Worm (Caenorhabditis elegans) whole organism, L2 larva: ENCODE measurements around the gene F53F1.6.

Experiments used
- C34F6.9 ChIP-seq: fragments of 150-350 bp; optimal IDR thresholded peaks from 2 replicates; lab custom pipeline; 2014; ENCODE audit warnings: missing biosample characterization, missing genetic modification characterization
- F13H6.1 ChIP-seq: sonication (generic microtip); optimal IDR thresholded peaks from 2 replicates; lab custom pipeline; 2016; ENCODE audit warnings: missing genetic modification characterization, missing compliant biosample characterization
- R02D3.7 ChIP-seq: fragments of 150-350 bp; optimal IDR thresholded peaks from 2 replicates; lab custom pipeline; 2014; ENCODE audit warnings: missing biosample characterization, missing genetic modification characterization
- Y55F3AM.14 ChIP-seq: fragments of 200-800 bp; sonication (Bioruptor generic); optimal IDR thresholded peaks from 2 replicates; lab custom pipeline; 2018; ENCODE audit warnings: mild to moderate bottlenecking, missing genetic modification characterization, missing compliant biosample characterization
- ZK546.5 ChIP-seq: sonication (generic microtip); optimal IDR thresholded peaks from 2 replicates; lab custom pipeline; 2017; ENCODE audit warnings: missing biosample characterization, missing genetic modification characterization
- alr-1 ChIP-seq: fragments of 150-350 bp; optimal IDR thresholded peaks from 2 replicates; lab custom pipeline; 2014; ENCODE audit warnings: missing biosample characterization, missing genetic modification characterization
- aly-2 ChIP-seq: fragments of 150-350 bp; optimal IDR thresholded peaks from 2 replicates; lab custom pipeline; 2014; ENCODE audit warnings: missing biosample characterization, missing genetic modification characterization
- ama-1 ChIP-seq: fragments of 150-350 bp; optimal IDR thresholded peaks from 2 replicates; lab custom pipeline; 2018; ENCODE audit warnings: inconsistent platforms
- blmp-1 ChIP-seq: sonication (generic microtip); optimal IDR thresholded peaks from 2 replicates; lab custom pipeline; 2017; ENCODE audit warnings: missing genetic modification characterization, mild to moderate bottlenecking, missing compliant biosample characterization, antibody characterized with exemption, moderate library complexity; ENCODE audit not compliant: insufficient read depth
- ceh-16 ChIP-seq: fragments of 150-350 bp; optimal IDR thresholded peaks from 2 replicates; lab custom pipeline; 2014; ENCODE audit warnings: missing biosample characterization, missing genetic modification characterization
- ceh-82 ChIP-seq: fragments of 150-350 bp; optimal IDR thresholded peaks from 2 replicates; lab custom pipeline; 2014; ENCODE audit warnings: missing biosample characterization, missing genetic modification characterization
- crh-2 ChIP-seq: sonication (generic microtip); optimal IDR thresholded peaks from 2 replicates; lab custom pipeline; 2017; ENCODE audit warnings: missing biosample characterization, missing genetic modification characterization
- dmd-4 ChIP-seq: sonication (generic microtip); optimal IDR thresholded peaks from 2 replicates; lab custom pipeline; 2017; ENCODE audit warnings: missing biosample characterization, missing genetic modification characterization
- egl-27 ChIP-seq: sonication (generic microtip); optimal IDR thresholded peaks from 3 replicates; lab custom pipeline; 2017; ENCODE audit warnings: missing biosample characterization, missing genetic modification reagents, missing genetic modification characterization
- elt-1 ChIP-seq: fragments of 150-350 bp; optimal IDR thresholded peaks from 2 replicates; lab custom pipeline; 2014; ENCODE audit warnings: missing biosample characterization, missing genetic modification characterization
- elt-3 ChIP-seq: sonication (generic microtip); optimal IDR thresholded peaks from 2 replicates; lab custom pipeline; 2017; ENCODE audit warnings: missing biosample characterization, missing genetic modification characterization
- fos-1 ChIP-seq: fragments of 150-350 bp; optimal IDR thresholded peaks from 2 replicates; lab custom pipeline; 2014; ENCODE audit warnings: missing biosample characterization, missing genetic modification characterization
- gmeb-1 ChIP-seq: fragments of 150-350 bp; optimal IDR thresholded peaks from 2 replicates; lab custom pipeline; 2014; ENCODE audit warnings: missing biosample characterization, missing genetic modification characterization
- lin-11 ChIP-seq: fragments of 150-350 bp; sonication (generic microtip); optimal IDR thresholded peaks from 2 replicates; lab custom pipeline; 2014; ENCODE audit warnings: missing biosample characterization, missing genetic modification characterization, inconsistent platforms, mixed read lengths
- lin-13 ChIP-seq: fragments of 150-350 bp; optimal IDR thresholded peaks from 2 replicates; lab custom pipeline; 2014; ENCODE audit warnings: missing biosample characterization, missing genetic modification reagents, missing genetic modification characterization
- lin-39 ChIP-seq: fragments of 150-350 bp; optimal IDR thresholded peaks from 2 replicates; lab custom pipeline; 2014; ENCODE audit warnings: missing biosample characterization, missing genetic modification reagents, missing genetic modification characterization
- lsy-2 ChIP-seq, 2 experiments: fragments of 150-350 bp in 1 of 2; sonication (generic microtip) in 1 of 2; optimal IDR thresholded peaks; 2 replicates each; lab custom pipeline; 2014 to 2017; ENCODE audit warnings: missing biosample characterization in 2 of 2, missing genetic modification characterization in 2 of 2
- mab-5 ChIP-seq: fragments of 150-350 bp; optimal IDR thresholded peaks from 2 replicates; lab custom pipeline; 2014; ENCODE audit warnings: missing biosample characterization, missing genetic modification characterization
- mbf-1 ChIP-seq: sonication (generic microtip); optimal IDR thresholded peaks from 2 replicates; lab custom pipeline; 2017; ENCODE audit warnings: missing biosample characterization, missing genetic modification characterization
- mdl-1 ChIP-seq, 2 experiments: fragments of 150-350 bp in 1 of 2; sonication (generic microtip) in 1 of 2; optimal IDR thresholded peaks; 2 replicates each; lab custom pipeline; 2017; ENCODE audit warnings: missing biosample characterization in 2 of 2, missing genetic modification characterization in 2 of 2
- nhr-10 ChIP-seq: sonication (generic microtip); optimal IDR thresholded peaks from 2 replicates; lab custom pipeline; 2017; ENCODE audit warnings: missing biosample characterization, missing genetic modification characterization
- nhr-11 ChIP-seq: fragments of 150-350 bp; optimal IDR thresholded peaks from 2 replicates; lab custom pipeline; 2014; ENCODE audit warnings: missing biosample characterization, missing genetic modification characterization
- nhr-12 ChIP-seq: fragments of 150-350 bp; optimal IDR thresholded peaks from 2 replicates; lab custom pipeline; 2014; ENCODE audit warnings: missing biosample characterization, missing genetic modification characterization
- nhr-129 ChIP-seq: fragments of 150-350 bp; optimal IDR thresholded peaks from 2 replicates; lab custom pipeline; 2014; ENCODE audit warnings: missing biosample characterization, missing genetic modification characterization
- nhr-21 ChIP-seq: fragments of 150-350 bp; optimal IDR thresholded peaks from 2 replicates; lab custom pipeline; 2014; ENCODE audit warnings: missing biosample characterization, missing genetic modification characterization
- nhr-23 ChIP-seq: fragments of 150-350 bp; optimal IDR thresholded peaks from 2 replicates; lab custom pipeline; 2014; ENCODE audit warnings: missing biosample characterization, missing genetic modification reagents, missing genetic modification characterization
- nhr-237 ChIP-seq: fragments of 150-350 bp; optimal IDR thresholded peaks from 2 replicates; lab custom pipeline; 2014; ENCODE audit warnings: missing biosample characterization, missing genetic modification characterization
- nhr-25 ChIP-seq: fragments of 150-350 bp; sonication (generic microtip); optimal IDR thresholded peaks from 3 replicates; lab custom pipeline; 2014; ENCODE audit warnings: missing biosample characterization, missing genetic modification characterization
- nhr-6 ChIP-seq: fragments of 150-350 bp; optimal IDR thresholded peaks from 2 replicates; lab custom pipeline; 2014; ENCODE audit warnings: missing biosample characterization, missing genetic modification characterization
- nhr-77 ChIP-seq: fragments of 150-350 bp; optimal IDR thresholded peaks from 2 replicates; lab custom pipeline; 2014; ENCODE audit warnings: missing biosample characterization, missing genetic modification characterization
- peb-1 ChIP-seq: fragments of 150-350 bp; optimal IDR thresholded peaks from 2 replicates; lab custom pipeline; 2014; ENCODE audit warnings: missing biosample characterization, missing genetic modification characterization
- sem-4 ChIP-seq: fragments of 150-350 bp; optimal IDR thresholded peaks from 2 replicates; lab custom pipeline; 2014; ENCODE audit warnings: missing biosample characterization, missing genetic modification reagents, missing genetic modification characterization
- skn-1 ChIP-seq: sonication (generic microtip); optimal IDR thresholded peaks from 2 replicates; lab custom pipeline; 2017; ENCODE audit warnings: missing biosample characterization, missing genetic modification characterization
- sma-3 ChIP-seq: sonication (generic microtip); optimal IDR thresholded peaks from 2 replicates; lab custom pipeline; 2016; ENCODE audit warnings: missing genetic modification reagents, missing genetic modification characterization, missing compliant biosample characterization
- sma-9 ChIP-seq, 2 experiments: fragments of 150-350 bp in 1 of 2; sonication (generic microtip) in 1 of 2; optimal IDR thresholded peaks; 2 replicates each; lab custom pipeline; 2014 to 2016; ENCODE audit warnings: missing genetic modification characterization in 2 of 2, mild to moderate bottlenecking in 1 of 2, missing biosample characterization in 1 of 2, missing compliant biosample characterization in 1 of 2, missing genetic modification reagents in 1 of 2, moderate library complexity in 1 of 2
- snpc-4 ChIP-seq: fragments of 150-350 bp; optimal IDR thresholded peaks from 2 replicates; lab custom pipeline; 2014; ENCODE audit warnings: missing biosample characterization, missing genetic modification characterization
- unc-39 ChIP-seq: fragments of 150-350 bp; optimal IDR thresholded peaks from 2 replicates; lab custom pipeline; 2014; ENCODE audit warnings: missing biosample characterization, missing genetic modification characterization
- unc-55 ChIP-seq: fragments of 150-350 bp; sonication (generic microtip); optimal IDR thresholded peaks from 3 replicates; lab custom pipeline; 2014; ENCODE audit warnings: missing biosample characterization, missing genetic modification reagents, missing genetic modification characterization
- unc-62 ChIP-seq: fragments of 150-350 bp; optimal IDR thresholded peaks from 2 replicates; lab custom pipeline; 2014; ENCODE audit warnings: missing biosample characterization, missing genetic modification reagents, missing genetic modification characterization
- zag-1 ChIP-seq: fragments of 150-350 bp; optimal IDR thresholded peaks from 2 replicates; lab custom pipeline; 2014; ENCODE audit warnings: missing biosample characterization, missing genetic modification characterization
- ztf-1 ChIP-seq: fragments of 200-800 bp; sonication (Bioruptor generic); conservative IDR thresholded peaks from 2 replicates; pipeline ENCODE4 v1.3.6; 2022; ENCODE audit warnings: missing genetic modification characterization, missing compliant biosample characterization
- ztf-11 ChIP-seq: sonication (generic microtip); optimal IDR thresholded peaks from 2 replicates; lab custom pipeline; 2017; ENCODE audit warnings: missing biosample characterization, missing genetic modification characterization
- ztf-4 ChIP-seq: fragments of 150-350 bp; optimal IDR thresholded peaks from 2 replicates; lab custom pipeline; 2014; ENCODE audit warnings: missing biosample characterization, missing genetic modification characterization

The F53F1.6 gene

DNA sequence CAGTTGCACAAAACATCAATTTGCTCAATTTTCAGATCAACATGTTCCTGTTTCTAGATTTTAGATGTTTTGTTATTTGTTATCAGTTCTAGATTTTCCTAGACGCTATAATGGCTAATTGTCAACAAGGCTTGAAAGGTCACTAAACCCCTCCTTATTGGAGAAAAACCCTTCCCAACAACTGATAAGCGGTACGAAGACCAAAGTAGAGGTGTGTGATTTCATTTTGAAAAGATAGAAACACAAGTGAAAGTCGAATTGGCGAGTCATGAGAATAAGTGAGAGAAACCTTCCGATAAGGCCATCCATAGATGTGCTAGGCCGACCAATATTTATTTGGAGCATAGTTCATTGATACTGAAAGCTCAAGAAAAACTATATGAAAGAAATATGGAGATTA lies 43.8 kb downstream of the F53F1.6 start:
- TF ChIP-seq nhr-21 (peak; percentile 68), nhr-129 (tag; lab: Kevin White, UChicago) (peak; percentile 31), gmeb-1 (tag; lab: Kevin White, UChicago) (peak; percentile 30), mab-5 (no peak), fos-1 (peak; percentile 91), lin-13 (GFP tag; lab: Kevin White, UChicago) (no peak), skn-1 (tag; lab: Kevin White, UChicago) (no peak), egl-27 (peak; percentile 67), F13H6.1 (tag; lab: Kevin White, UChicago) (peak; percentile 46), blmp-1 (tag; lab: Kevin White, UChicago) (peak; percentile 87), sma-9 (GFP tag; optimal IDR thresholded peaks at IDR 0.05; lab: Kevin White, UChicago) (peak; percentile 82), sma-9 (tag; optimal IDR thresholded peaks at IDR 0.05; lab: Kevin White, UChicago) (no peak), nhr-12 (no peak), crh-2 (tag; lab: Kevin White, UChicago) (peak; percentile 62), sma-3 (GFP tag; lab: Kevin White, UChicago) (peak; percentile 52)

DNA sequence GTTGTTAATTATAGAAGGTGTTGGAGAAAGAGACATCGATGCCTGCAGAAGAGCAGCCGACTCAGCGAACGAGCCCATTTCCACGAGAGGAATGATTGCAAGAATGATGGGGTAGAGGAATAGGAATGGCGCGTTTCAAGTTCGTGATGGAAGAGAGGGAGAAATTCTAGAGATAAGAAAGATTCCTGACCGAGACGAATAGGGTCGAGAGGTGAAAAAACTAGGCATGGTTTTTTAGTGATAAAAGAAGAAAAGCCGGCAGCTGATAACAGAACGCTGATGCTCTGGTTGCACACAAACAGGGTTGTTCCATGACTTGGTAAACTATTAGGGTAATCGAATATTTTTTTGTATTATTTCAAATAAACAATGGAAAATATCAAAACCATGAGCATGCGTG lies 44.6 kb downstream of the F53F1.6 start:
- TF ChIP-seq fos-1: peak; percentile 77
- no peak for TF ChIP-seq elt-1 (tag; lab: Kevin White, UChicago)

DNA sequence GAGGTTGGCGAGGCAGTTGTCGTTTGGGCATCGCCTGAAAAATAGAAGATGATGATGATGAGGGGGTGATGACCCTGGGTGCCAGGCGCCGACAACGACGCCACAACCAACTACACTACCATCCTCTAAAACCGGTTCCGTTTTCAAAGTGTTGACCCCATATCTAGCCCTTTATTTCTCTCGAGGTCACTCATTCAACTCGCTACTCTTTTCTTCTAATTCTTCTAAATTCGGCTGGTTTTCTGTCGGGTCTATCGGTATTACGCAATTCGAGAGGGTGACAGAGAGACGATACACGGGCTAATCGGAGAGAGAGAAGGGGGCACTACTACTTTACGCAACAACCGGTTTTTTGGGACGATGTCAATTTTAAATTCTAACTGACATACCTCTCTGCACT lies 46.1 kb downstream of the F53F1.6 start:
- TF ChIP-seq mdl-1 (tag; optimal IDR thresholded peaks at IDR 0.05; lab: Kevin White, UChicago) (peak in 1 of 2 experiments; percentile 48), lin-13 (GFP tag; lab: Kevin White, UChicago) (peak; percentile 64), nhr-10 (tag; lab: Kevin White, UChicago) (no peak), ama-1 (lab: Kevin White, UChicago) (no peak), nhr-129 (tag; lab: Kevin White, UChicago) (peak; percentile 87), gmeb-1 (tag; lab: Kevin White, UChicago) (peak; percentile 63), skn-1 (tag; lab: Kevin White, UChicago) (no peak), C34F6.9 (tag; lab: Kevin White, UChicago) (peak; percentile 35), mab-5 (no peak), nhr-25 (tag; lab: Kevin White, UChicago) (peak; percentile 99), unc-55 (GFP tag; lab: Kevin White, UChicago) (no peak), nhr-12 (no peak), dmd-4 (tag; lab: Kevin White, UChicago) (no peak), ZK546.5 (no peak), nhr-21 (peak; percentile 89), fos-1 (peak; percentile 74), crh-2 (tag; lab: Kevin White, UChicago) (peak; percentile 76), aly-2 (tag; lab: Kevin White, UChicago) (no peak), lin-11 (no peak), sma-9 (GFP tag; optimal IDR thresholded peaks at IDR 0.05; lab: Kevin White, UChicago) (peak; percentile 77), sma-9 (tag; optimal IDR thresholded peaks at IDR 0.05; lab: Kevin White, UChicago) (no peak), lin-39 (tag; lab: Kevin White, UChicago) (no peak), alr-1 (tag; lab: Kevin White, UChicago) (no peak), unc-62 (GFP tag; lab: Kevin White, UChicago) (no peak), peb-1 (no peak), ceh-16 (tag; lab: Kevin White, UChicago) (peak; percentile 92), elt-1 (tag; lab: Kevin White, UChicago) (no peak), snpc-4 (tag; lab: Kevin White, UChicago) (no peak), F13H6.1 (tag; lab: Kevin White, UChicago) (peak; percentile 83), nhr-11 (tag; lab: Kevin White, UChicago) (no peak), nhr-237 (tag; lab: Kevin White, UChicago) (no peak), nhr-23 (tag; lab: Kevin White, UChicago) (no peak), ceh-82 (no peak), zag-1 (no peak), nhr-6 (tag; lab: Kevin White, UChicago) (no peak), ztf-4 (tag; lab: Kevin White, UChicago) (peak; percentile 58), unc-39 (tag; lab: Kevin White, UChicago) (no peak), lsy-2 (tag; optimal IDR thresholded peaks at IDR 0.05; lab: Kevin White, UChicago) (peak in 1 of 2 experiments; percentile 58), R02D3.7 (tag; lab: Kevin White, UChicago) (no peak), egl-27 (peak; percentile 79), blmp-1 (tag; lab: Kevin White, UChicago) (peak; percentile 76), elt-3 (tag; lab: Kevin White, UChicago) (no peak), Y55F3AM.14 (GFP tag; lab: Kevin White, UChicago) (no peak), ztf-1 (no peak), ztf-11 (tag; lab: Kevin White, UChicago) (no peak), nhr-77 (tag; lab: Kevin White, UChicago) (no peak), mbf-1 (no peak), sma-3 (GFP tag; lab: Kevin White, UChicago) (peak; percentile 81), sem-4 (tag; lab: Kevin White, UChicago) (peak; percentile 77)
